Worm (Caenorhabditis elegans): ENCODE measurements around the gene cnc-3.

ce11 chrV:1444180-1444579 is 3.6 kb upstream of the cnc-3 start, which contains the start of gene cnc-1:
- TF ChIP-seq attf-5 (GFP tag; optimal IDR thresholded peaks at IDR 0.05) = no peak
- no peak for TF ChIP-seq ccch-3 (GFP tag; optimal IDR thresholded peaks at IDR 0.05)
- TF ChIP-seq lir-1 (GFP tag; conservative IDR thresholded peaks at IDR 0.05) = no peak
- TF ChIP-seq D2030.7 (GFP tag; IDR thresholded peaks at IDR 0.05) = no peak
- no peak for TF ChIP-seq F57C9.4 (tag; optimal IDR thresholded peaks at IDR 0.05)
- TF ChIP-seq unc-62 (GFP tag; optimal IDR thresholded peaks at IDR 0.05) = no peak
- TF ChIP-seq unc-130 (GFP tag; optimal IDR thresholded peaks at IDR 0.05) = no peak
- no peak for TF ChIP-seq bed-2 (GFP tag; IDR thresholded peaks at IDR 0.05)
- TF ChIP-seq dpl-1 (GFP tag; optimal IDR thresholded peaks at IDR 0.05) = no peak
- no peak for TF ChIP-seq rcor-1 (GFP tag; IDR thresholded peaks at IDR 0.05)
- no peak for TF ChIP-seq ceh-58 (GFP tag; IDR thresholded peaks at IDR 0.05)
- no peak for TF ChIP-seq nfya-1 (tag; optimal IDR thresholded peaks at IDR 0.05; ENCODE audit: borderline replicate concordance, insufficient read depth)
- TF ChIP-seq nhr-90 (tag; optimal IDR thresholded peaks at IDR 0.05) = no peak
- no peak for TF ChIP-seq nhr-120 (GFP tag; IDR thresholded peaks at IDR 0.05)
